Comparison of ENCODE assay signal across 1 fruit fly cellular context in genomic region chr3R:14798626-14799258, dm6.
TF ChIP-seq lines count a peak whose summit lies in the region.

Gene CG14856, plus strand, starts transcription at chr3R:14798986.

TF ChIP-seq in whole organism, embryonic, 481 proteins besides CTCF, POLR2A, EP300 and RAD21 (continued from another document and continues in another):
- TF ChIP-seq Vsx1 (GFP tag; optimal IDR thresholded peaks at IDR 0.05; lab: Kevin White, UChicago) (no peak), CG9215 (GFP tag; IDR thresholded peaks at IDR 0.05; lab: Robert Waterston, UW) (no peak), gcm2 (GFP tag; optimal IDR thresholded peaks at IDR 0.05; lab: Kevin White, UChicago) (no peak), Dfd (GFP tag; optimal IDR thresholded peaks at IDR 0.05; lab: Kevin White, UChicago) (no peak), ash1 (GFP tag; optimal IDR thresholded peaks at IDR 0.05; lab: Kevin White, UChicago) (no peak), nom (GFP tag; optimal IDR thresholded peaks at IDR 0.05; lab: Kevin White, UChicago) (no peak), CG12155 (GFP tag; optimal IDR thresholded peaks at IDR 0.05; lab: Kevin White, UChicago) (no peak), Nf-YC (tag; optimal IDR thresholded peaks at IDR 0.05; lab: Kevin White, UChicago) (no peak), Pdp1 (GFP tag; optimal IDR thresholded peaks at IDR 0.05; lab: Kevin White, UChicago) (peak in 1 of 2 experiments; percentile 50), CG17829 (tag; optimal IDR thresholded peaks at IDR 0.05; lab: Kevin White, UChicago) (no peak), lilli (GFP tag; optimal IDR thresholded peaks at IDR 0.05; lab: Kevin White, UChicago) (no peak), CG12071 (GFP tag; optimal IDR thresholded peaks at IDR 0.05; lab: Kevin White, UChicago) (no peak), CG10979 (tag; optimal IDR thresholded peaks at IDR 0.05; lab: Kevin White, UChicago) (no peak), Scr (GFP tag; IDR thresholded peaks at IDR 0.05; lab: Robert Waterston, UW; ENCODE audit: partially characterized antibody) (0 out of 2 replicates have a peak, but pooled peaks have one; percentile 21), az2 (GFP tag; optimal IDR thresholded peaks at IDR 0.05; lab: Kevin White, UChicago) (no peak), CG1233 (GFP tag; optimal IDR thresholded peaks at IDR 0.05; lab: Kevin White, UChicago) (no peak), CG11085 (GFP tag; IDR thresholded peaks at IDR 0.05; lab: Robert Waterston, UW) (no peak), Drgx (GFP tag; IDR thresholded peaks at IDR 0.05; lab: Robert Waterston, UW) (0 out of 2 replicates have a peak, but pooled peaks have one; percentile 6), CG11247 (GFP tag; IDR thresholded peaks at IDR 0.05; lab: Robert Waterston, UW) (no peak), crp (GFP tag; optimal IDR thresholded peaks at IDR 0.05; lab: Kevin White, UChicago) (no peak), vfl (GFP tag; optimal IDR thresholded peaks at IDR 0.05; lab: Kevin White, UChicago) (no peak), Hr51 (GFP tag; optimal IDR thresholded peaks at IDR 0.05; lab: Kevin White, UChicago) (no peak), CG14667 (GFP tag; IDR thresholded peaks at IDR 0.05; lab: Robert Waterston, UW) (no peak), CG34422 (GFP tag; IDR thresholded peaks at IDR 0.05; lab: Robert Waterston, UW) (no peak), CG6654 (GFP tag; optimal IDR thresholded peaks at IDR 0.05; lab: Kevin White, UChicago) (no peak), CG16863 (GFP tag; optimal IDR thresholded peaks at IDR 0.05; lab: Kevin White, UChicago) (no peak), CG10543 (GFP tag; optimal IDR thresholded peaks at IDR 0.05; lab: Kevin White, UChicago) (peak; percentile 60), Ada2b (GFP tag; IDR thresholded peaks at IDR 0.05; lab: Robert Waterston, UW) (no peak), row (GFP tag; IDR thresholded peaks at IDR 0.05; lab: Robert Waterston, UW) (no peak), gt (GFP tag; IDR thresholded peaks at IDR 0.05; lab: Robert Waterston, UW) (no peak), shn (GFP tag; optimal IDR thresholded peaks at IDR 0.05; lab: Kevin White, UChicago) (no peak), CG15514 (GFP tag; optimal IDR thresholded peaks at IDR 0.05; lab: Kevin White, UChicago) (no peak), Camta (GFP tag; optimal IDR thresholded peaks at IDR 0.05; lab: Kevin White, UChicago) (no peak), tx (GFP tag; optimal IDR thresholded peaks at IDR 0.05; lab: Kevin White, UChicago) (no peak), CG8089 (GFP tag; optimal IDR thresholded peaks at IDR 0.05; lab: Kevin White, UChicago) (no peak), CG12391 (tag; optimal IDR thresholded peaks at IDR 0.05; lab: Kevin White, UChicago) (no peak), CG10321 (GFP tag; IDR thresholded peaks at IDR 0.05; lab: Robert Waterston, UW) (no peak), CG2202 (tag; optimal IDR thresholded peaks at IDR 0.05; lab: Kevin White, UChicago) (no peak), D19A (tag; optimal IDR thresholded peaks at IDR 0.05; lab: Kevin White, UChicago) (no peak), Sox100B (GFP tag; optimal IDR thresholded peaks at IDR 0.05; lab: Kevin White, UChicago) (no peak), pan (optimal IDR thresholded peaks at IDR 0.05; lab: Kevin White, UChicago) (no peak), pan (GFP tag; optimal IDR thresholded peaks at IDR 0.05 in 1 of 2, IDR thresholded peaks at IDR 0.05 in 1 of 2) (no peak), h (optimal IDR thresholded peaks at IDR 0.05; lab: Kevin White, UChicago) (no peak), CG42726 (GFP tag; IDR thresholded peaks at IDR 0.05; lab: Robert Waterston, UW; ENCODE audit: partially characterized antibody) (no peak), BEAF-32 (GFP tag; optimal IDR thresholded peaks at IDR 0.05; lab: Kevin White, UChicago) (no peak), seq (GFP tag; IDR thresholded peaks at IDR 0.05; lab: Robert Waterston, UW) (no peak; the same call in 1 of the 2 replicates), CG31224 (GFP tag; IDR thresholded peaks at IDR 0.05; lab: Robert Waterston, UW) (no peak), CG16779 (GFP tag; IDR thresholded peaks at IDR 0.05; lab: Robert Waterston, UW) (no peak), CG12104 (GFP tag; optimal IDR thresholded peaks at IDR 0.05; lab: Kevin White, UChicago) (no peak), Ptx1 (GFP tag; IDR thresholded peaks at IDR 0.05; lab: Robert Waterston, UW) (no peak), hth (optimal IDR thresholded peaks at IDR 0.05; lab: Kevin White, UChicago) (no peak), CG3726 (GFP tag; IDR thresholded peaks at IDR 0.05; lab: Robert Waterston, UW) (no peak), twi (tag; optimal IDR thresholded peaks at IDR 0.05; lab: Kevin White, UChicago) (no peak), B-H2 (GFP tag; optimal IDR thresholded peaks at IDR 0.05; lab: Kevin White, UChicago) (no peak), CG15479 (GFP tag; optimal IDR thresholded peaks at IDR 0.05; lab: Kevin White, UChicago) (no peak), Hr39 (optimal IDR thresholded peaks at IDR 0.05; lab: Kevin White, UChicago) (no peak), CG4328 (GFP tag; optimal IDR thresholded peaks at IDR 0.05; lab: Kevin White, UChicago) (no peak), CG6765 (GFP tag; optimal IDR thresholded peaks at IDR 0.05; lab: Kevin White, UChicago) (no peak), gem (tag; optimal IDR thresholded peaks at IDR 0.05; lab: Kevin White, UChicago) (no peak), kni (GFP tag; optimal IDR thresholded peaks at IDR 0.05; lab: Kevin White, UChicago) (peak; percentile 14), lola (GFP tag; optimal IDR thresholded peaks at IDR 0.05; lab: Kevin White, UChicago) (no peak), CG8478 (optimal IDR thresholded peaks at IDR 0.05; lab: Kevin White, UChicago) (peak; percentile 68), NFAT (GFP tag; IDR thresholded peaks at IDR 0.05; lab: Robert Waterston, UW) (no peak), peb (GFP tag; IDR thresholded peaks at IDR 0.05; lab: Robert Waterston, UW) (no peak), br (optimal IDR thresholded peaks at IDR 0.05; lab: Kevin White, UChicago) (no peak), wek (GFP tag; optimal IDR thresholded peaks at IDR 0.05; lab: Kevin White, UChicago) (no peak), CG2712 (tag; optimal IDR thresholded peaks at IDR 0.05; lab: Kevin White, UChicago) (no peak), Poxn (GFP tag; IDR thresholded peaks at IDR 0.05; lab: Robert Waterston, UW) (no peak), CG14965 (GFP tag; optimal IDR thresholded peaks at IDR 0.05; lab: Kevin White, UChicago; ENCODE audit: borderline replicate concordance) (no peak), CG7786 (GFP tag; optimal IDR thresholded peaks at IDR 0.05; lab: Kevin White, UChicago) (no peak), CG8924 (tag; optimal IDR thresholded peaks at IDR 0.05; lab: Kevin White, UChicago) (no peak), Max (GFP tag; optimal IDR thresholded peaks at IDR 0.05; lab: Kevin White, UChicago) (no peak), CG7839 (tag; optimal IDR thresholded peaks at IDR 0.05; lab: Kevin White, UChicago) (no peak), CG31388 (GFP tag; optimal IDR thresholded peaks at IDR 0.05; lab: Kevin White, UChicago) (no peak), CG11398 (GFP tag; optimal IDR thresholded peaks at IDR 0.05; lab: Kevin White, UChicago) (no peak), Oaz (GFP tag; IDR thresholded peaks at IDR 0.05; lab: Robert Waterston, UW) (no peak), CG12219 (GFP tag; optimal IDR thresholded peaks at IDR 0.05; lab: Kevin White, UChicago) (no peak), lmd (GFP tag; IDR thresholded peaks at IDR 0.05; lab: Robert Waterston, UW) (no peak), slou (GFP tag; optimal IDR thresholded peaks at IDR 0.05; lab: Kevin White, UChicago) (no peak), Optix (GFP tag; IDR thresholded peaks at IDR 0.05; lab: Robert Waterston, UW) (no peak), Oli (tag; optimal IDR thresholded peaks at IDR 0.05; lab: Kevin White, UChicago) (no peak), CG17912 (GFP tag; optimal IDR thresholded peaks at IDR 0.05; lab: Kevin White, UChicago) (no peak), danr (GFP tag; IDR thresholded peaks at IDR 0.05; lab: Robert Waterston, UW) (no peak), org-1 (GFP tag; optimal IDR thresholded peaks at IDR 0.05; lab: Kevin White, UChicago) (no peak), CG11723 (GFP tag; optimal IDR thresholded peaks at IDR 0.05; lab: Kevin White, UChicago) (no peak), CG12659 (GFP tag; optimal IDR thresholded peaks at IDR 0.05; lab: Kevin White, UChicago) (no peak), fd3F (GFP tag; optimal IDR thresholded peaks at IDR 0.05; lab: Kevin White, UChicago) (no peak), CG1832 (GFP tag; optimal IDR thresholded peaks at IDR 0.05; lab: Kevin White, UChicago) (no peak), CG9437 (GFP tag; optimal IDR thresholded peaks at IDR 0.05; lab: Kevin White, UChicago) (no peak), D19B (GFP tag; optimal IDR thresholded peaks at IDR 0.05; lab: Kevin White, UChicago) (no peak), Neu2 (GFP tag; optimal IDR thresholded peaks at IDR 0.05; lab: Kevin White, UChicago; ENCODE audit: borderline replicate concordance) (no peak), ro (GFP tag; IDR thresholded peaks at IDR 0.05; lab: Robert Waterston, UW) (no peak), CG17802 (tag; optimal IDR thresholded peaks at IDR 0.05; lab: Kevin White, UChicago) (no peak), jing (GFP tag; optimal IDR thresholded peaks at IDR 0.05; lab: Kevin White, UChicago) (no peak), croc (GFP tag; conservative IDR thresholded peaks at IDR 0.05; lab: Robert Waterston, UW) (no peak), sima (GFP tag; optimal IDR thresholded peaks at IDR 0.05; lab: Kevin White, UChicago) (no peak), D (optimal IDR thresholded peaks at IDR 0.05; lab: Kevin White, UChicago) (no peak), D (GFP tag; optimal IDR thresholded peaks at IDR 0.05; lab: Kevin White, UChicago) (no peak), pzg (GFP tag; optimal IDR thresholded peaks at IDR 0.05; lab: Kevin White, UChicago) (no peak), NC2β (GFP tag; optimal IDR thresholded peaks at IDR 0.05; lab: Kevin White, UChicago) (no peak), sna (GFP tag; IDR thresholded peaks at IDR 0.05; lab: Robert Waterston, UW; ENCODE audit: partially characterized antibody) (0 out of 2 replicates have a peak, but pooled peaks have one; percentile 31), grau (tag; optimal IDR thresholded peaks at IDR 0.05; lab: Kevin White, UChicago) (no peak), pita (GFP tag; optimal IDR thresholded peaks at IDR 0.05; lab: Kevin White, UChicago) (no peak), abd-A (tag; optimal IDR thresholded peaks at IDR 0.05; lab: Kevin White, UChicago) (no peak), E2f2 (GFP tag; IDR thresholded peaks at IDR 0.05; lab: Robert Waterston, UW) (no peak), CG4707 (GFP tag; optimal IDR thresholded peaks at IDR 0.05; lab: Kevin White, UChicago) (no peak), pum (GFP tag; optimal IDR thresholded peaks at IDR 0.05; lab: Kevin White, UChicago) (no peak), CG33213 (GFP tag; optimal IDR thresholded peaks at IDR 0.05; lab: Kevin White, UChicago) (no peak), stc (GFP tag; IDR thresholded peaks at IDR 0.05; lab: Robert Waterston, UW) (no peak), slbo (GFP tag; IDR thresholded peaks at IDR 0.05; lab: Robert Waterston, UW) (no peak), otp (GFP tag; IDR thresholded peaks at IDR 0.05; lab: Robert Waterston, UW) (0 out of 3 replicates have a peak, but pooled peaks have one; percentile 25), amos (GFP tag; IDR thresholded peaks at IDR 0.05; lab: Robert Waterston, UW; ENCODE audit: partially characterized antibody) (no peak; the same call in 1 of the 2 replicates), psq (GFP tag; optimal IDR thresholded peaks at IDR 0.05; lab: Kevin White, UChicago) (no peak), CG6791 (GFP tag; IDR thresholded peaks at IDR 0.05; lab: Robert Waterston, UW; ENCODE audit: partially characterized antibody) (0 out of 3 replicates have a peak, but pooled peaks have one; percentile 30), cas (GFP tag; IDR thresholded peaks at IDR 0.05; lab: Robert Waterston, UW) (no peak), CG8359 (GFP tag; optimal IDR thresholded peaks at IDR 0.05; lab: Kevin White, UChicago; ENCODE audit: borderline replicate concordance) (no peak), CG4854 (GFP tag; optimal IDR thresholded peaks at IDR 0.05; lab: Kevin White, UChicago) (no peak), ttk (GFP tag; IDR thresholded peaks at IDR 0.05; lab: Robert Waterston, UW) (no peak), CG12299 (tag; optimal IDR thresholded peaks at IDR 0.05; lab: Kevin White, UChicago) (no peak), CG10565 (GFP tag; optimal IDR thresholded peaks at IDR 0.05; lab: Kevin White, UChicago) (no peak), Awh (GFP tag; IDR thresholded peaks at IDR 0.05; lab: Robert Waterston, UW) (no peak), scrt (GFP tag; optimal IDR thresholded peaks at IDR 0.05; lab: Kevin White, UChicago) (no peak), CG10267 (tag; optimal IDR thresholded peaks at IDR 0.05; lab: Kevin White, UChicago) (no peak), CG32772 (GFP tag; IDR thresholded peaks at IDR 0.05; lab: Robert Waterston, UW) (no peak), her (GFP tag; optimal IDR thresholded peaks at IDR 0.05; lab: Kevin White, UChicago) (no peak), Myb (GFP tag; optimal IDR thresholded peaks at IDR 0.05; lab: Kevin White, UChicago) (no peak), fd102C (GFP tag; optimal IDR thresholded peaks at IDR 0.05; lab: Kevin White, UChicago) (no peak), zfh1 (GFP tag; IDR thresholded peaks at IDR 0.05; lab: Robert Waterston, UW) (no peak), CG9817 (tag; optimal IDR thresholded peaks at IDR 0.05; lab: Kevin White, UChicago) (no peak), tup (GFP tag; optimal IDR thresholded peaks at IDR 0.05; lab: Kevin White, UChicago) (no peak), CG4730 (GFP tag; IDR thresholded peaks at IDR 0.05; lab: Robert Waterston, UW) (no peak), Fer1 (GFP tag; optimal IDR thresholded peaks at IDR 0.05; lab: Kevin White, UChicago) (no peak), dm (GFP tag; optimal IDR thresholded peaks at IDR 0.05; lab: Kevin White, UChicago) (no peak), odd (GFP tag; optimal IDR thresholded peaks at IDR 0.05; lab: Kevin White, UChicago) (peak; percentile 5), CG8388 (GFP tag; optimal IDR thresholded peaks at IDR 0.05; lab: Kevin White, UChicago) (no peak), Xbp1 (GFP tag; optimal IDR thresholded peaks at IDR 0.05; lab: Kevin White, UChicago) (no peak), Sin3A (optimal IDR thresholded peaks at IDR 0.05; lab: Kevin White, UChicago) (no peak), CG11696 (GFP tag; IDR thresholded peaks at IDR 0.05; lab: Robert Waterston, UW) (no peak), CG11695 (GFP tag; IDR thresholded peaks at IDR 0.05; lab: Robert Waterston, UW) (no peak), CG1603 (tag; optimal IDR thresholded peaks at IDR 0.05; lab: Kevin White, UChicago) (no peak)
